Fruit fly (Drosophila melanogaster) whole organism, embryonic: ENCODE data around the gene CG34462.

Source experiments
- Bdp1 ChIP-seq: fragments of 200-800 bp; sonication (Bioruptor generic); optimal IDR thresholded peaks from 3 replicates; lab custom pipeline; 2016; ENCODE audit warnings: missing biosample characterization, missing genetic modification characterization
- Bgb ChIP-seq: fragments of 200-800 bp; sonication (Bioruptor generic); IDR thresholded peaks from 2 replicates; pipeline ENCODE4 v1.3.6; 2022; ENCODE audit warnings: missing biosample characterization, missing genetic modification characterization; ENCODE audit not compliant: partially characterized antibody
- CG10267 ChIP-seq: fragments of 200-800 bp; sonication (Bioruptor generic); optimal IDR thresholded peaks from 2 replicates; lab custom pipeline; 2018; ENCODE audit warnings: missing biosample characterization, mild to moderate bottlenecking, missing genetic modification characterization, moderate library complexity
- CG11085 ChIP-seq: fragments of 200-800 bp; sonication (Bioruptor generic); IDR thresholded peaks from 2 replicates; pipeline ENCODE4 v1.3.6; 2022; ENCODE audit warnings: missing biosample characterization, missing genetic modification characterization
- CG12104 ChIP-seq: fragments of 200-800 bp; sonication (Bioruptor generic); optimal IDR thresholded peaks from 3 replicates; lab custom pipeline; 2016; ENCODE audit warnings: missing biosample characterization, missing genetic modification characterization
- CG12299 ChIP-seq: fragments of 200-800 bp; sonication (Bioruptor generic); optimal IDR thresholded peaks from 2 replicates; lab custom pipeline; 2018; ENCODE audit warnings: missing biosample characterization, mild to moderate bottlenecking, missing genetic modification characterization
- CG14050 ChIP-seq: fragments of 200-800 bp; sonication (Bioruptor generic); IDR thresholded peaks from 3 replicates; pipeline ENCODE4 v1.3.6; 2022; ENCODE audit warnings: missing biosample characterization, missing genetic modification characterization
- CG14441 ChIP-seq: fragments of 200-800 bp; sonication (Bioruptor generic); IDR thresholded peaks from 2 replicates; pipeline ENCODE4 v1.3.6; 2022; ENCODE audit warnings: missing biosample characterization, missing genetic modification characterization
- CG14860 ChIP-seq: fragments of 200-800 bp; sonication (Bioruptor generic); IDR thresholded peaks from 3 replicates; pipeline ENCODE4 v1.3.6; 2022; ENCODE audit warnings: missing biosample characterization, missing genetic modification characterization; ENCODE audit not compliant: partially characterized antibody
- CG17359 ChIP-seq: fragments of 200-800 bp; sonication (Bioruptor generic); optimal IDR thresholded peaks from 3 replicates; lab custom pipeline; 2018; ENCODE audit warnings: missing biosample characterization, mild to moderate bottlenecking, missing genetic modification characterization, moderate library complexity
- CG18599 ChIP-seq: fragments of 200-800 bp; sonication (Bioruptor generic); optimal IDR thresholded peaks from 3 replicates; lab custom pipeline; 2017; ENCODE audit warnings: missing biosample characterization, missing genetic modification characterization, mild to moderate bottlenecking, moderate library complexity, missing genetic modification reagents
- CG2712 ChIP-seq: fragments of 200-800 bp; optimal IDR thresholded peaks from 3 replicates; lab custom pipeline; 2019; ENCODE audit warnings: missing biosample characterization, mild to moderate bottlenecking, missing genetic modification characterization, moderate library complexity
- CG30403 ChIP-seq: fragments of 200-800 bp; sonication (Bioruptor generic); optimal IDR thresholded peaks from 3 replicates; lab custom pipeline; 2016; ENCODE audit warnings: missing biosample characterization, missing genetic modification characterization
- CG31388 ChIP-seq: fragments of 200-800 bp; sonication (Bioruptor generic); optimal IDR thresholded peaks from 2 replicates; lab custom pipeline; 2016; ENCODE audit warnings: missing biosample characterization, missing genetic modification characterization
- CG32772 ChIP-seq: fragments of 200-800 bp; sonication (Bioruptor generic); IDR thresholded peaks from 2 replicates; pipeline ENCODE4 v1.3.6; 2022; ENCODE audit warnings: missing biosample characterization, missing genetic modification characterization
- CG3726 ChIP-seq: fragments of 200-800 bp; sonication (Bioruptor generic); IDR thresholded peaks from 3 replicates; pipeline ENCODE4, ENCODE4 v1.3.6; 2022; ENCODE audit warnings: missing biosample characterization, missing genetic modification characterization
- CG4617 ChIP-seq: fragments of 200-800 bp; sonication (Bioruptor generic); optimal IDR thresholded peaks from 3 replicates; lab custom pipeline; 2016; ENCODE audit warnings: missing biosample characterization, missing genetic modification characterization, borderline replicate concordance
- CG7928 ChIP-seq: fragments of 200-800 bp; sonication (Bioruptor generic); optimal IDR thresholded peaks from 2 replicates; lab custom pipeline; 2017; ENCODE audit warnings: missing biosample characterization, mild to moderate bottlenecking, missing genetic modification characterization
- CG8089 ChIP-seq: fragments of 200-800 bp; sonication (Bioruptor generic); optimal IDR thresholded peaks from 3 replicates; lab custom pipeline; 2016; ENCODE audit warnings: missing biosample characterization, missing genetic modification characterization
- CHES-1-like ChIP-seq: fragments of 200-800 bp; sonication (Bioruptor generic); optimal IDR thresholded peaks from 2 replicates; lab custom pipeline; 2016; ENCODE audit warnings: missing biosample characterization, missing genetic modification characterization
- Dad ChIP-seq: fragments of 200-800 bp; sonication (Bioruptor generic); optimal IDR thresholded peaks from 3 replicates; lab custom pipeline; 2016; ENCODE audit warnings: missing biosample characterization, missing genetic modification characterization
- Deaf1 ChIP-seq: fragments of 200-800 bp; optimal IDR thresholded peaks from 3 replicates; lab custom pipeline; 2019; ENCODE audit warnings: missing biosample characterization, mild to moderate bottlenecking, missing genetic modification characterization, moderate library complexity
- E2f2 ChIP-seq: fragments of 200-800 bp; sonication (Bioruptor generic); IDR thresholded peaks from 2 replicates; pipeline ENCODE4 v1.3.6; 2022; ENCODE audit warnings: missing biosample characterization, missing genetic modification characterization
- GATAe ChIP-seq: fragments of 200-800 bp; sonication (Bioruptor generic); conservative IDR thresholded peaks from 2 replicates; pipeline ENCODE4 v1.3.6; 2022; ENCODE audit warnings: missing biosample characterization, missing genetic modification characterization
- Lpt ChIP-seq: fragments of >200 bp; optimal IDR thresholded peaks from 2 replicates; lab custom pipeline; 2018; ENCODE audit warnings: missing biosample characterization, missing genetic modification characterization
- Mrtf ChIP-seq: fragments of 200-800 bp; sonication (Bioruptor generic); IDR thresholded peaks from 3 replicates; pipeline ENCODE4 v1.3.6; 2022; ENCODE audit warnings: missing biosample characterization, missing genetic modification characterization
- Opbp ChIP-seq: fragments of 200-800 bp; sonication (Bioruptor generic); IDR thresholded peaks from 3 replicates; pipeline ENCODE4 v1.3.6; 2022; ENCODE audit warnings: missing biosample characterization, missing genetic modification characterization; ENCODE audit not compliant: partially characterized antibody
- Sox102F ChIP-seq: fragments of 200-800 bp; sonication (Bioruptor generic); optimal IDR thresholded peaks from 2 replicates; lab custom pipeline; 2018; ENCODE audit warnings: missing biosample characterization, mild to moderate bottlenecking, missing genetic modification characterization, moderate library complexity
- Stat92E ChIP-seq, 3 experiments: fragments of >200 bp in 2 of 3; fragments of 200-800 bp in 1 of 3; sonication (Bioruptor generic) in 1 of 3; optimal IDR thresholded peaks; 2 replicates each; lab custom pipeline; 2017 to 2019; ENCODE audit warnings: missing biosample characterization in 3 of 3, missing genetic modification characterization in 3 of 3, mild to moderate bottlenecking in 1 of 3, moderate library complexity in 1 of 3
- bcd ChIP-seq: fragments of 200-800 bp; sonication (Bioruptor generic); optimal IDR thresholded peaks from 2 replicates; lab custom pipeline; 2017; ENCODE audit warnings: missing biosample characterization, mild to moderate bottlenecking, missing genetic modification characterization
- bowl ChIP-seq: fragments of 200-800 bp; sonication (Bioruptor generic); IDR thresholded peaks from 2 replicates; pipeline ENCODE4 v1.3.6; 2022; ENCODE audit warnings: missing biosample characterization, missing genetic modification characterization
- crp ChIP-seq, 2 experiments: fragments of 200-800 bp; sonication (Bioruptor generic); optimal IDR thresholded peaks; 2 replicates in 1 of 2; 3 replicates in 1 of 2; lab custom pipeline; 2017; ENCODE audit warnings: missing biosample characterization in 2 of 2, missing genetic modification characterization in 2 of 2, mild to moderate bottlenecking in 1 of 2, moderate library complexity in 1 of 2
- dimm ChIP-seq: fragments of 200-800 bp; sonication (Bioruptor generic); IDR thresholded peaks from 2 replicates; pipeline ENCODE4 v1.3.6; 2022; ENCODE audit warnings: missing biosample characterization, missing genetic modification characterization
- grau ChIP-seq: fragments of 200-800 bp; optimal IDR thresholded peaks from 3 replicates; lab custom pipeline; 2019; ENCODE audit warnings: missing biosample characterization, mild to moderate bottlenecking, missing genetic modification characterization, moderate library complexity
- gro ChIP-seq: fragments of 200-800 bp; sonication (Bioruptor generic); optimal IDR thresholded peaks from 2 replicates; lab custom pipeline; 2016; ENCODE audit warnings: missing biosample characterization, missing genetic modification characterization
- ham ChIP-seq: fragments of 200-800 bp; sonication (Bioruptor generic); IDR thresholded peaks from 2 replicates; pipeline ENCODE4 v1.3.6; 2022; ENCODE audit warnings: missing biosample characterization, missing genetic modification characterization
- her ChIP-seq: fragments of 200-800 bp; sonication (Bioruptor generic); optimal IDR thresholded peaks from 2 replicates; lab custom pipeline; 2016; ENCODE audit warnings: missing biosample characterization, missing genetic modification characterization
- kay ChIP-seq: fragments of 200-800 bp; sonication (Bioruptor generic); optimal IDR thresholded peaks from 2 replicates; lab custom pipeline; 2016; ENCODE audit warnings: missing biosample characterization, missing genetic modification characterization
- ken ChIP-seq: fragments of 200-800 bp; sonication (Bioruptor generic); IDR thresholded peaks from 3 replicates; pipeline ENCODE4 v1.3.6; 2022; ENCODE audit warnings: missing biosample characterization, missing genetic modification characterization
- knrl ChIP-seq: fragments of 200-800 bp; sonication (Bioruptor generic); IDR thresholded peaks from 3 replicates; pipeline ENCODE4 v1.3.6; 2022; ENCODE audit warnings: missing biosample characterization, missing genetic modification characterization; ENCODE audit not compliant: partially characterized antibody
- lmd ChIP-seq: fragments of 200-800 bp; sonication (Bioruptor generic); IDR thresholded peaks from 2 replicates; pipeline ENCODE4 v1.3.6; 2022; ENCODE audit warnings: missing biosample characterization, missing genetic modification characterization
- lola ChIP-seq, 3 experiments: fragments of >200 bp in 2 of 3; fragments of 200-800 bp in 1 of 3; sonication (Bioruptor generic) in 1 of 3; optimal IDR thresholded peaks; 2 replicates each; lab custom pipeline; 2017 to 2019; ENCODE audit warnings: missing biosample characterization in 3 of 3, missing genetic modification characterization in 3 of 3, mild to moderate bottlenecking in 1 of 3, moderate library complexity in 1 of 3
- mld ChIP-seq: fragments of 200-800 bp; sonication (Bioruptor generic); IDR thresholded peaks from 3 replicates; pipeline ENCODE4 v1.3.6; 2022; ENCODE audit warnings: missing biosample characterization, missing genetic modification characterization; ENCODE audit not compliant: partially characterized antibody
- p53 ChIP-seq: fragments of 200-800 bp; sonication (Bioruptor generic); optimal IDR thresholded peaks from 2 replicates; lab custom pipeline; 2016; ENCODE audit warnings: missing biosample characterization, missing genetic modification characterization
- pb ChIP-seq: fragments of 200-800 bp; sonication (Bioruptor generic); optimal IDR thresholded peaks from 3 replicates; lab custom pipeline; 2016; ENCODE audit warnings: missing biosample characterization, missing genetic modification characterization
- salm ChIP-seq: fragments of 200-800 bp; sonication (Bioruptor generic); optimal IDR thresholded peaks from 2 replicates; lab custom pipeline; 2018; ENCODE audit warnings: missing biosample characterization, mild to moderate bottlenecking, missing genetic modification characterization
- sug ChIP-seq: fragments of 200-800 bp; optimal IDR thresholded peaks from 2 replicates; lab custom pipeline; 2019; ENCODE audit warnings: missing biosample characterization, mild to moderate bottlenecking, missing genetic modification characterization, moderate library complexity
- ttk ChIP-seq: fragments of 200-800 bp; sonication (Bioruptor generic); IDR thresholded peaks from 2 replicates; pipeline ENCODE4 v2.1.2; 2022; ENCODE audit warnings: missing biosample characterization, missing genetic modification characterization

The CG34462 gene

DNA sequence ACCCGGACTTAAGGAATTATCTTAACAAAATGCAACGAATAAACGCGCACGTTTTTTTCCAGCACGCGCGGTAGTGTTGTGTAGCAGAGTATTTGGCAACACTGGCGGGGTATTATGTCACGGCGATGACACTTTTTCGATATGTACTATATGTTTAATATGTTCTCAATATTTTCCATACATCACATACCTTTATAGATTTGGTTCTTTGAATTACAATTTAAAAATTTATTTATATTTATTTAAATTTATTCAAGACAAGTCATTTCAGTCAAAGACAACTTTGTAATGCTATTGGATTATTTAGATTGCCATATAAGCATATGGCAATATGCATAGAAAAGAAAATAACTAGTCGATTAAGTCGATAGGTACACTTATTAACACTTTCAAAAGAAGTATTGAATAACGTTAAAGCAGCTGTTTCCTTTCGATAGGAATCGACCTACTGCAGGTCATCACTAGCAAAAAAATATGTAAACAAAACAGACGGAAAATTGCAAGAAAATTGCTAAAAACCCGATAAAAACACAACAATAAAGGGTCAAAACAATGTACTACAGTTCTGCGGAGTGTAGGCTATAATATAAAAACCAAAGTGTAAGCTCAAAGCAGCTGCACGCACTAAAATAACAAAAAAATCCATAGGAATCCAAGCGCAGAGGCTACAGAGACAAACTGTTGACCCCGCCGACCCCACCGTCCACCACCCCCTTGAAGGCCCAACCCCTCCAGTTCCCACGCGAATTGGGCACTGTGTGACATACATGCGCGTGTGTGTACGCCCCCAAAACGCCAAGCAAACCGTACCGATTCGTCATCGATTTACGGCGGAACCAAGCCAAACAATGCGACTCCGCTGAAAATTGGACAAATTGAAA, 18.0 kb downstream of the CG34462 start, which contains the start of the genes CG7182 and GAPcenA (continued):
- peak; percentile 59 for TF ChIP-seq E2f2
- TF ChIP-seq CG14441 (GFP tag; lab: Robert Waterston, UW) = no peak; the same call in 1 of the 2 replicates
- TF ChIP-seq lola (GFP tag; optimal IDR thresholded peaks at IDR 0.05; lab: Kevin White, UChicago) = peak in 1 of 3 experiments; percentile 77
- TF ChIP-seq CG12104 = peak; percentile 77
- TF ChIP-seq Stat92E (GFP tag; optimal IDR thresholded peaks at IDR 0.05; lab: Kevin White, UChicago) = no peak
- no peak for TF ChIP-seq Lpt
- TF ChIP-seq CG7928 (GFP tag; lab: Kevin White, UChicago) = no peak
- TF ChIP-seq Opbp (GFP tag; lab: Robert Waterston, UW) = no peak
- peak; percentile 46; the same call in 1 of the 3 replicates for TF ChIP-seq ken
- TF ChIP-seq ham (GFP tag; lab: Robert Waterston, UW) = no peak
- peak; percentile 33 for TF ChIP-seq CG12299
- TF ChIP-seq grau (tag; lab: Kevin White, UChicago) = peak; percentile 76
- TF ChIP-seq mld (GFP tag; lab: Robert Waterston, UW) = no peak
- no peak for TF ChIP-seq CHES-1-like (GFP tag; lab: Kevin White, UChicago)
- TF ChIP-seq CG2712 (tag; lab: Kevin White, UChicago) = peak; percentile 82
- peak; percentile 68 for TF ChIP-seq bcd (GFP tag; lab: Kevin White, UChicago)
- TF ChIP-seq lmd (GFP tag; lab: Robert Waterston, UW) = peak; percentile 33; the same call in 1 of the 2 replicates
- TF ChIP-seq kay (GFP tag; lab: Kevin White, UChicago) = peak; percentile 33
- no peak for TF ChIP-seq GATAe (GFP tag; lab: Robert Waterston, UW)
- TF ChIP-seq dimm (GFP tag; lab: Robert Waterston, UW) = no peak
- TF ChIP-seq ttk (GFP tag; lab: Robert Waterston, UW) = 0 out of 2 replicates have a peak, but pooled peaks have one; percentile 10
- no peak for TF ChIP-seq CG3726 (GFP tag; lab: Robert Waterston, UW)
- peak; percentile 75 for TF ChIP-seq CG18599
- peak; percentile 32; the same call in 1 of the 3 replicates for TF ChIP-seq CG14860 (GFP tag; lab: Robert Waterston, UW)
- peak; percentile 2 for TF ChIP-seq her
- TF ChIP-seq p53 = no peak
- peak; percentile 24 for TF ChIP-seq CG31388 (GFP tag; lab: Kevin White, UChicago)
- TF ChIP-seq Sox102F = peak; percentile 61
- no peak for TF ChIP-seq pb (GFP tag; lab: Kevin White, UChicago)
- TF ChIP-seq crp (GFP tag; optimal IDR thresholded peaks at IDR 0.05; lab: Kevin White, UChicago) = peak in 1 of 2 experiments; percentile 80
- TF ChIP-seq CG14050 (GFP tag; lab: Robert Waterston, UW) = peak; percentile 42; the same call in 1 of the 3 replicates
- peak; percentile 33; the same call in 1 of the 2 replicates for TF ChIP-seq CG32772 (GFP tag; lab: Robert Waterston, UW)
- no peak for TF ChIP-seq gro (GFP tag; lab: Kevin White, UChicago)
- peak; percentile 99 for TF ChIP-seq CG10267 (tag; lab: Kevin White, UChicago)
- peak; percentile 44 for TF ChIP-seq CG4617 (GFP tag; lab: Kevin White, UChicago)
- no peak for TF ChIP-seq Dad (GFP tag; lab: Kevin White, UChicago)
- TF ChIP-seq bowl (GFP tag; lab: Robert Waterston, UW) = no peak
- no peak for TF ChIP-seq Deaf1
- peak; percentile 41 for TF ChIP-seq CG11085 (GFP tag; lab: Robert Waterston, UW)
- TF ChIP-seq Bgb = peak; percentile 26; the same call in 1 of the 2 replicates
- peak; percentile 26 for TF ChIP-seq salm (tag; lab: Kevin White, UChicago)
- TF ChIP-seq CG8089 = no peak
- TF ChIP-seq Mrtf (GFP tag; lab: Robert Waterston, UW) = no peak
- peak; percentile 71; the same call in 2 of the 3 replicates for TF ChIP-seq knrl (GFP tag; lab: Robert Waterston, UW)
- TF ChIP-seq sug (tag; lab: Kevin White, UChicago) = peak; percentile 90
- peak; percentile 80 for TF ChIP-seq CG30403
- TF ChIP-seq Bdp1 (GFP tag; lab: Kevin White, UChicago) = no peak
- peak; percentile 69 for TF ChIP-seq CG17359 (tag; lab: Kevin White, UChicago)
